Fruit fly (Drosophila melanogaster) whole organism, embryonic: ENCODE results near the gene Bx42.
A peak's percentile ranks its signal among the peaks of the same experiment; 100 is the strongest.

ENCODE experiments used
- Adf1 ChIP-seq: fragments of 200-800 bp; sonication (Bioruptor generic); IDR thresholded peaks from 2 replicates; pipeline ENCODE4 v1.3.6; 2022; ENCODE audit warnings: missing biosample characterization, missing genetic modification characterization
- Bdp1 ChIP-seq: fragments of 200-800 bp; sonication (Bioruptor generic); optimal IDR thresholded peaks from 3 replicates; lab custom pipeline; 2016; ENCODE audit warnings: missing biosample characterization, missing genetic modification characterization
- CG10565 ChIP-seq: fragments of 200-800 bp; sonication (Bioruptor generic); optimal IDR thresholded peaks from 3 replicates; lab custom pipeline; 2016; ENCODE audit warnings: missing biosample characterization, mild to moderate bottlenecking, missing genetic modification characterization
- CG11696 ChIP-seq: fragments of 200-800 bp; sonication (Bioruptor generic); IDR thresholded peaks from 2 replicates; pipeline ENCODE4 v1.3.6; 2022; ENCODE audit warnings: missing biosample characterization, missing genetic modification characterization
- CG13123 ChIP-seq: fragments of 200-800 bp; sonication (Bioruptor generic); optimal IDR thresholded peaks from 2 replicates; lab custom pipeline; 2016; ENCODE audit warnings: missing biosample characterization, missing genetic modification characterization
- CG13894 ChIP-seq: fragments of 200-800 bp; sonication (Bioruptor generic); optimal IDR thresholded peaks from 3 replicates; lab custom pipeline; 2018; ENCODE audit warnings: missing biosample characterization, mild to moderate bottlenecking, missing genetic modification characterization, moderate library complexity
- CG15514 ChIP-seq: fragments of 200-800 bp; sonication (Bioruptor generic); optimal IDR thresholded peaks from 3 replicates; lab custom pipeline; 2017; ENCODE audit warnings: missing biosample characterization, missing genetic modification characterization, mild to moderate bottlenecking, moderate library complexity, missing genetic modification reagents
- CG43689 ChIP-seq: fragments of 200-800 bp; sonication (Bioruptor generic); IDR thresholded peaks from 2 replicates; pipeline ENCODE4 v1.3.6; 2022; ENCODE audit warnings: missing biosample characterization, missing genetic modification characterization
- CG6689 ChIP-seq: fragments of 200-800 bp; sonication (Bioruptor generic); IDR thresholded peaks from 2 replicates; pipeline ENCODE4 v1.3.6; 2022; ENCODE audit warnings: missing biosample characterization, missing genetic modification characterization
- HLH54F ChIP-seq: fragments of 200-800 bp; sonication (Bioruptor generic); optimal IDR thresholded peaks from 3 replicates; lab custom pipeline; 2016; ENCODE audit warnings: missing biosample characterization, missing genetic modification characterization
- Mes4 ChIP-seq: fragments of 200-800 bp; sonication (Bioruptor generic); optimal IDR thresholded peaks from 2 replicates; lab custom pipeline; 2016; ENCODE audit warnings: missing biosample characterization, missing genetic modification characterization
- Vsx1 ChIP-seq: fragments of 200-800 bp; sonication (Bioruptor generic); optimal IDR thresholded peaks from 2 replicates; lab custom pipeline; 2017; ENCODE audit warnings: missing biosample characterization, mild to moderate bottlenecking, missing genetic modification characterization, missing genetic modification reagents
- abd-A ChIP-seq: fragments of 200-800 bp; sonication (Bioruptor generic); optimal IDR thresholded peaks from 3 replicates; lab custom pipeline; 2019; ENCODE audit warnings: missing biosample characterization, mild to moderate bottlenecking, missing genetic modification characterization, moderate library complexity

- TF ChIP-seq abd-A (tag; lab: Kevin White, UChicago), result peak; percentile 67
- TF ChIP-seq Mes4 (GFP tag; lab: Kevin White, UChicago), result no peak
- no peak for TF ChIP-seq Bdp1 (GFP tag; lab: Kevin White, UChicago)
- no peak for TF ChIP-seq CG6689 (GFP tag; lab: Robert Waterston, UW)
- no peak for TF ChIP-seq Vsx1
- no peak for TF ChIP-seq CG11696 (GFP tag; lab: Robert Waterston, UW)
- no peak for TF ChIP-seq HLH54F (GFP tag; lab: Kevin White, UChicago)
- no peak for TF ChIP-seq Adf1 (GFP tag; lab: Robert Waterston, UW)
- no peak for TF ChIP-seq CG43689 (GFP tag; lab: Robert Waterston, UW)
- no peak for TF ChIP-seq CG15514 (GFP tag; lab: Kevin White, UChicago)
- no peak for TF ChIP-seq CG13894 (tag; lab: Kevin White, UChicago)
- no peak for TF ChIP-seq CG13123 (GFP tag; lab: Kevin White, UChicago)
- no peak for TF ChIP-seq CG10565
Measured at dm6 chrX:9122492-9122891, 16.1 kb upstream of the Bx42 start.
